Worm (Caenorhabditis elegans) whole organism, L4 larva: Measurements from ENCODE around the gene Y40A1A.2.

ENCODE experiments used
- F10B5.3 ChIP-seq: sonication (generic microtip); optimal IDR thresholded peaks from 2 replicates; lab custom pipeline; 2016; ENCODE audit warnings: mild to moderate bottlenecking, missing genetic modification characterization, missing compliant biosample characterization
- ZK337.2 ChIP-seq: fragments of 200-800 bp; sonication (Bioruptor generic); IDR thresholded peaks from 2 replicates; pipeline ENCODE4 v1.3.6; 2022; ENCODE audit warnings: missing genetic modification reagents, missing genetic modification characterization, missing compliant biosample characterization
- aha-1 ChIP-seq: fragments of 150-350 bp; peaks from one replicate; lab custom pipeline; 2014; ENCODE audit warnings: missing biosample characterization, missing genetic modification characterization
- aly-2 ChIP-seq: sonication (generic microtip); optimal IDR thresholded peaks from 2 replicates; lab custom pipeline; 2018; ENCODE audit warnings: missing biosample characterization, missing genetic modification characterization
- daf-16 ChIP-seq, 3 experiments: sonication (generic microtip); optimal IDR thresholded peaks; 2 replicates each; lab custom pipeline; 2016 to 2017; ENCODE audit warnings: missing genetic modification characterization in 3 of 3, missing genetic modification reagents in 3 of 3, mild to moderate bottlenecking in 2 of 3, missing compliant biosample characterization in 2 of 3, missing biosample characterization in 1 of 3, moderate library complexity in 1 of 3
- dmd-6 ChIP-seq: fragments of 200-800 bp; sonication (Bioruptor generic); IDR thresholded peaks from 2 replicates; pipeline ENCODE4 v1.3.6; 2022; ENCODE audit warnings: missing genetic modification reagents, missing genetic modification characterization, missing compliant biosample characterization
- dmd-8 ChIP-seq: fragments of 200-800 bp; sonication (Bioruptor generic); IDR thresholded peaks from 2 replicates; pipeline ENCODE4 v1.3.6; 2022; ENCODE audit warnings: missing genetic modification characterization, missing compliant biosample characterization
- duxl-1 ChIP-seq: sonication (generic microtip); optimal IDR thresholded peaks from 2 replicates; lab custom pipeline; 2016; ENCODE audit warnings: mild to moderate bottlenecking, missing genetic modification characterization, moderate library complexity, missing compliant biosample characterization; ENCODE audit not compliant: poor library complexity
- dve-1 ChIP-seq: sonication (generic microtip); optimal IDR thresholded peaks from 2 replicates; lab custom pipeline; 2017; ENCODE audit warnings: antibody characterized with exemption, mild to moderate bottlenecking, missing genetic modification characterization, missing compliant biosample characterization; ENCODE audit not compliant: insufficient read depth
- egl-27 ChIP-seq: sonication (generic microtip); optimal IDR thresholded peaks from 3 replicates; lab custom pipeline; 2017; ENCODE audit warnings: missing biosample characterization, missing genetic modification reagents, missing genetic modification characterization
- gei-8 ChIP-seq: fragments of 200-800 bp; sonication (Bioruptor generic); optimal IDR thresholded peaks from 2 replicates; lab custom pipeline; 2018; ENCODE audit warnings: mild to moderate bottlenecking, missing genetic modification characterization, missing compliant biosample characterization
- hif-1 ChIP-seq, 2 experiments: sonication (generic microtip); optimal IDR thresholded peaks; 2 replicates each; lab custom pipeline; 2016 to 2017; ENCODE audit warnings: missing compliant biosample characterization in 2 of 2, missing genetic modification characterization in 2 of 2, missing genetic modification reagents in 2 of 2, missing genotype in 2 of 2, mild to moderate bottlenecking in 1 of 2
- hlh-11 ChIP-seq: fragments of 200-800 bp; sonication (Bioruptor generic); optimal IDR thresholded peaks from 2 replicates; lab custom pipeline; 2018; ENCODE audit warnings: mild to moderate bottlenecking, missing genetic modification characterization, missing compliant biosample characterization
- hlh-30 ChIP-seq: sonication (generic microtip); optimal IDR thresholded peaks from 2 replicates; lab custom pipeline; 2017; ENCODE audit warnings: antibody characterized with exemption, mild to moderate bottlenecking, missing genetic modification characterization, missing compliant biosample characterization; ENCODE audit not compliant: insufficient read depth
- lim-7 ChIP-seq: fragments of 200-800 bp; sonication (Bioruptor generic); IDR thresholded peaks from 2 replicates; pipeline ENCODE4 v1.3.6; 2022; ENCODE audit warnings: missing genetic modification characterization, missing compliant biosample characterization
- lin-1 ChIP-seq: fragments of 200-800 bp; sonication (Bioruptor generic); IDR thresholded peaks from 2 replicates; pipeline ENCODE4 v1.3.6; 2022; ENCODE audit warnings: missing genetic modification reagents, missing genetic modification characterization, missing compliant biosample characterization
- lin-15B ChIP-seq: fragments of 150-350 bp; sonication (generic microtip); optimal IDR thresholded peaks from 3 replicates; lab custom pipeline; 2014; ENCODE audit warnings: missing biosample characterization, missing genetic modification characterization
- lin-29 ChIP-seq: fragments of 200-800 bp; sonication (Bioruptor generic); IDR thresholded peaks from 2 replicates; pipeline ENCODE4 v1.3.6; 2022; ENCODE audit warnings: missing genetic modification reagents, missing genetic modification characterization, missing compliant biosample characterization
- lir-3 ChIP-seq: sonication (generic microtip); optimal IDR thresholded peaks from 2 replicates; lab custom pipeline; 2016; ENCODE audit warnings: mild to moderate bottlenecking, missing genetic modification characterization, missing compliant biosample characterization
- lsy-2 ChIP-seq, 2 experiments: fragments of 150-350 bp in 1 of 2; sonication (generic microtip) in 1 of 2; optimal IDR thresholded peaks; 2 replicates each; lab custom pipeline; 2014 to 2017; ENCODE audit warnings: missing biosample characterization in 2 of 2, missing genetic modification characterization in 2 of 2
- mep-1 ChIP-seq: fragments of 150-350 bp; sonication (generic microtip); optimal IDR thresholded peaks from 3 replicates; lab custom pipeline; 2014; ENCODE audit warnings: missing biosample characterization, missing genetic modification characterization
- mes-2 ChIP-seq: sonication (generic microtip); optimal IDR thresholded peaks from 2 replicates; lab custom pipeline; 2016; ENCODE audit warnings: missing genotype, mild to moderate bottlenecking, missing genetic modification characterization, missing compliant biosample characterization; ENCODE audit not compliant: poor library complexity, severe bottlenecking
- nhr-11 ChIP-seq: fragments of 150-350 bp; optimal IDR thresholded peaks from 2 replicates; lab custom pipeline; 2014; ENCODE audit warnings: missing biosample characterization, missing genetic modification characterization
- nhr-28 ChIP-seq: fragments of 150-350 bp; optimal IDR thresholded peaks from 2 replicates; lab custom pipeline; 2014; ENCODE audit warnings: missing biosample characterization, missing genetic modification characterization
- nhr-48 ChIP-seq: sonication (generic microtip); optimal IDR thresholded peaks from 2 replicates; lab custom pipeline; 2016; ENCODE audit warnings: mild to moderate bottlenecking, missing genetic modification characterization, missing compliant biosample characterization
- nhr-77 ChIP-seq: fragments of 150-350 bp; optimal IDR thresholded peaks from 2 replicates; lab custom pipeline; 2014; ENCODE audit warnings: missing biosample characterization, missing genetic modification characterization
- php-3 ChIP-seq: fragments of 200-800 bp; sonication (Bioruptor generic); IDR thresholded peaks from 2 replicates; pipeline ENCODE4 v1.3.6; 2022; ENCODE audit warnings: missing genetic modification reagents, missing genetic modification characterization, missing compliant biosample characterization
- pqm-1 ChIP-seq: sonication (generic microtip); optimal IDR thresholded peaks from 2 replicates; lab custom pipeline; 2017; ENCODE audit warnings: missing biosample characterization, missing genetic modification characterization
- saeg-2 ChIP-seq: fragments of 200-800 bp; sonication (Bioruptor generic); IDR thresholded peaks from 2 replicates; pipeline ENCODE4 v1.3.6; 2022; ENCODE audit warnings: missing genetic modification reagents, missing genetic modification characterization, missing compliant biosample characterization
- sdz-12 ChIP-seq: fragments of 200-800 bp; sonication (Bioruptor generic); optimal IDR thresholded peaks from 2 replicates; lab custom pipeline; 2018; ENCODE audit warnings: mild to moderate bottlenecking, missing genetic modification characterization, missing compliant biosample characterization
- unc-39 ChIP-seq: sonication (generic microtip); optimal IDR thresholded peaks from 2 replicates; lab custom pipeline; 2017; ENCODE audit warnings: missing biosample characterization, missing genetic modification characterization
- unc-62 ChIP-seq, 3 experiments: fragments of 150-350 bp in 1 of 3; sonication (generic microtip); optimal IDR thresholded peaks in 2 of 3; peaks in 1 of 3; 1 replicate in 1 of 3; 2 replicates in 2 of 3; lab custom pipeline; 2014 to 2017; ENCODE audit warnings: missing biosample characterization in 3 of 3, missing genetic modification characterization in 3 of 3, missing genetic modification reagents in 3 of 3, missing genotype in 1 of 3
- vab-7 ChIP-seq: fragments of 200-800 bp; sonication (Bioruptor generic); IDR thresholded peaks from 2 replicates; pipeline ENCODE4 v1.3.6; 2022; ENCODE audit warnings: missing genetic modification reagents, missing genetic modification characterization, missing compliant biosample characterization
- zag-1 ChIP-seq: fragments of 150-350 bp; optimal IDR thresholded peaks from 2 replicates; lab custom pipeline; 2014; ENCODE audit warnings: missing biosample characterization, missing genetic modification characterization

Y40A1A.2 gene

ce11 chrX:2000517-2000916, 10.0 kb downstream of the Y40A1A.2 start:
- TF ChIP-seq duxl-1 (tag; lab: Kevin White, UChicago) (peak; percentile 91), aha-1 (tag; lab: Kevin White, UChicago) (peak; percentile 72), unc-62 (GFP tag; optimal IDR thresholded peaks at IDR 0.05 in 1 of 2; lab: Kevin White, UChicago) (peak in 1 of 2 experiments; percentile 78), unc-62 (tag; optimal IDR thresholded peaks at IDR 0.05; lab: Kevin White, UChicago) (no peak), zag-1 (tag; lab: Kevin White, UChicago) (no peak)
- TF ChIP-seq, all 104 proteins: peak for 3

ce11 chrX:2012491-2013201, 22.1 kb downstream of the Y40A1A.2 start, which contains the start of gene Y102A11A.9:
Gene Y102A11A.9, plus strand, starts transcription at chrX:2013151.
- TF ChIP-seq aha-1 (tag; lab: Kevin White, UChicago): peak; percentile 29
- no peak for TF ChIP-seq vab-7 (GFP tag; lab: Robert Waterston, UW)
- TF ChIP-seq aly-2: no peak
- no peak for TF ChIP-seq gei-8 (GFP tag; lab: Kevin White, UChicago)
- TF ChIP-seq, all 104 proteins: peak for 1

- TF ChIP-seq saeg-2 (GFP tag; lab: Robert Waterston, UW) (no peak), nhr-11 (tag; lab: Kevin White, UChicago) (peak; percentile 1), ZK337.2 (no peak), lin-15B (no peak)
Observed at ce11 chrX:2013912-2014311, 23.4 kb downstream of the Y40A1A.2 start.

DNA sequence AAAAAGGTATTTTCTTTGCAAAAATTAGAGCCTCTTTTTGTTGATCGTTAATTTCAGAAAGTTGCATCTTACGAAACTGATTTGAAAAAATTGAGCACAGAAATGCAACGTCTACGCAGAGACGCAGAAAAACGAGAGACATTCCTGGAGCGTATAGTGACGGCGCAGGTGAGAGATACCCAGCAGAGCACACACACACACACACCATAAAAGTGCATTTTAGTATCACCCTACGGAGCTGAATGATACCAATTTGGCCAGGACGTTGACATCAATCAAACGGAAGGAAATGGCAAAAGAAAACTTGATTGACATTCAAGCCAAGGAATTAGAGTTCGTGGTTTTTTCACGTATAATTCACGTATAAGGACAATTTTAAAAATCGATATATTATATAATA, 24.0 kb downstream of the Y40A1A.2 start:
- TF ChIP-seq egl-27 (no peak), sdz-12 (GFP tag; lab: Kevin White, UChicago) (no peak), lin-1 (peak; percentile 69; the same call in 1 of the 2 replicates), dmd-6 (GFP tag; lab: Robert Waterston, UW) (peak; percentile 87), nhr-28 (peak; percentile 80), nhr-48 (tag; lab: Kevin White, UChicago) (peak; percentile 50), mes-2 (tag; lab: Kevin White, UChicago) (peak; percentile 20), daf-16 (GFP tag; optimal IDR thresholded peaks at IDR 0.05; lab: Kevin White, UChicago) (peak in 1 of 2 experiments; percentile 43), daf-16 (tag; optimal IDR thresholded peaks at IDR 0.05; lab: Kevin White, UChicago) (peak; percentile 51), nhr-77 (tag; lab: Kevin White, UChicago) (peak; percentile 41), hlh-30 (tag; lab: Kevin White, UChicago) (peak; percentile 24), dmd-8 (GFP tag; lab: Robert Waterston, UW) (no peak), hif-1 (tag; optimal IDR thresholded peaks at IDR 0.05; lab: Kevin White, UChicago) (peak in 1 of 2 experiments; percentile 17), pqm-1 (tag; lab: Kevin White, UChicago) (peak; percentile 80), lir-3 (no peak), F10B5.3 (no peak), lim-7 (no peak), mep-1 (tag; lab: Kevin White, UChicago) (peak; percentile 24), lin-29 (GFP tag; lab: Robert Waterston, UW) (no peak), php-3 (peak; percentile 76), unc-62 (GFP tag; optimal IDR thresholded peaks at IDR 0.05 in 1 of 2; lab: Kevin White, UChicago) (peak in 1 of 2 experiments; percentile 89), unc-62 (tag; optimal IDR thresholded peaks at IDR 0.05; lab: Kevin White, UChicago) (no peak), unc-39 (tag; lab: Kevin White, UChicago) (no peak), aha-1 (tag; lab: Kevin White, UChicago) (peak; percentile 86), hlh-11 (tag; lab: Kevin White, UChicago) (peak; percentile 77), dve-1 (tag; lab: Kevin White, UChicago) (peak; percentile 80), lsy-2 (tag; optimal IDR thresholded peaks at IDR 0.05; lab: Kevin White, UChicago) (peak in 1 of 2 experiments; percentile 18)
